Worm (Caenorhabditis elegans): ENCODE data around the gene C26B9.6.

C26B9.6 gene

ce11 chrX:5354022-5354876 is 19.0 kb upstream of the C26B9.6 start, which contains the start of gene pfn-2 (continued):
- TF ChIP-seq unc-30 (tag; optimal IDR thresholded peaks at IDR 0.05), result no peak
- peak; percentile 26 for TF ChIP-seq dsc-1 (tag; optimal IDR thresholded peaks at IDR 0.05)
- no peak for TF ChIP-seq egl-27 (tag; optimal IDR thresholded peaks at IDR 0.05)
- no peak for TF ChIP-seq nhr-28 (tag; optimal IDR thresholded peaks at IDR 0.05)
- TF ChIP-seq nhr-85 (tag), result peak; percentile 70
- no peak for TF ChIP-seq nhr-12 (tag; optimal IDR thresholded peaks at IDR 0.05)
- no peak for TF ChIP-seq mep-1 (tag; optimal IDR thresholded peaks at IDR 0.05)
- no peak for TF ChIP-seq mef-2 (tag; optimal IDR thresholded peaks at IDR 0.05)
- no peak for TF ChIP-seq nhr-19 (GFP tag; conservative IDR thresholded peaks at IDR 0.05)
- no peak for TF ChIP-seq unc-98 (GFP tag; IDR thresholded peaks at IDR 0.05)
- peak; percentile 83 for TF ChIP-seq lin-14 (GFP tag; optimal IDR thresholded peaks at IDR 0.05)
- no peak for TF ChIP-seq F16B12.6 (tag; optimal IDR thresholded peaks at IDR 0.05)
- TF ChIP-seq C16A3.4 (tag; optimal IDR thresholded peaks at IDR 0.05), result no peak
- no peak for TF ChIP-seq Y116A8C.19 (tag; optimal IDR thresholded peaks at IDR 0.05; ENCODE audit: borderline replicate concordance)
- no peak for TF ChIP-seq grh-1 (GFP tag; IDR thresholded peaks at IDR 0.05)
- peak; percentile 50 for TF ChIP-seq rnt-1 (tag; optimal IDR thresholded peaks at IDR 0.05)
- TF ChIP-seq skn-1 (tag; optimal IDR thresholded peaks at IDR 0.05), result peak; percentile 42
- TF ChIP-seq nhr-237 (tag; optimal IDR thresholded peaks at IDR 0.05), result no peak
- TF ChIP-seq pag-3 (tag; optimal IDR thresholded peaks at IDR 0.05; ENCODE audit: borderline replicate concordance, insufficient read depth), result no peak
- no peak for TF ChIP-seq ztf-4 (tag; optimal IDR thresholded peaks at IDR 0.05)
- TF ChIP-seq efl-3 (GFP tag; optimal IDR thresholded peaks at IDR 0.05), result no peak
- TF ChIP-seq hpl-2 (GFP tag; optimal IDR thresholded peaks at IDR 0.05), result no peak
- no peak for TF ChIP-seq fkh-10 (GFP tag; optimal IDR thresholded peaks at IDR 0.05)
- peak in 1 of 2 experiments; percentile 4 for TF ChIP-seq lin-35 (GFP tag; optimal IDR thresholded peaks at IDR 0.05)
- TF ChIP-seq sup-37 (GFP tag; optimal IDR thresholded peaks at IDR 0.05), result no peak
- no peak for TF ChIP-seq dpl-1 (GFP tag; optimal IDR thresholded peaks at IDR 0.05)
- TF ChIP-seq xbp-1 (tag; optimal IDR thresholded peaks at IDR 0.05), result no peak
- no peak for TF ChIP-seq aly-2 (tag; optimal IDR thresholded peaks at IDR 0.05)
- TF ChIP-seq C34B4.2 (tag; optimal IDR thresholded peaks at IDR 0.05), result no peak
- TF ChIP-seq fkh-8 (tag; optimal IDR thresholded peaks at IDR 0.05), result no peak
- TF ChIP-seq vab-15 (tag; optimal IDR thresholded peaks at IDR 0.05), result no peak
- no peak for TF ChIP-seq lsy-2 (tag; optimal IDR thresholded peaks at IDR 0.05)
- TF ChIP-seq elt-3 (tag; optimal IDR thresholded peaks at IDR 0.05), result no peak
- TF ChIP-seq jun-1 (tag; optimal IDR thresholded peaks at IDR 0.05), result no peak
- no peak for TF ChIP-seq hlh-17 (GFP tag; optimal IDR thresholded peaks at IDR 0.05; ENCODE audit: borderline replicate concordance)
- TF ChIP-seq nhr-11 (tag; optimal IDR thresholded peaks at IDR 0.05), result no peak
- TF ChIP-seq elt-2 (tag; optimal IDR thresholded peaks at IDR 0.05), result no peak
- no peak for TF ChIP-seq ceh-90 (tag; optimal IDR thresholded peaks at IDR 0.05)
- TF ChIP-seq fos-1 (tag; optimal IDR thresholded peaks at IDR 0.05), result no peak
- TF ChIP-seq pax-3 (tag; optimal IDR thresholded peaks at IDR 0.05), result no peak
- TF ChIP-seq aha-1 (tag; optimal IDR thresholded peaks at IDR 0.05), result no peak
- peak in 1 of 2 experiments; percentile 44 for TF ChIP-seq ztf-11 (tag; optimal IDR thresholded peaks at IDR 0.05)
- no peak for TF ChIP-seq lin-39 (tag; optimal IDR thresholded peaks at IDR 0.05)
- TF ChIP-seq lir-3 (tag; optimal IDR thresholded peaks at IDR 0.05; ENCODE audit: poor library complexity), result no peak
- TF ChIP-seq tbx-2 (tag; optimal IDR thresholded peaks at IDR 0.05), result no peak
- peak in 1 of 2 experiments; percentile 11 for TF ChIP-seq mdl-1 (tag; optimal IDR thresholded peaks at IDR 0.05)
- TF ChIP-seq nhr-20 (tag; optimal IDR thresholded peaks at IDR 0.05), result peak; percentile 43
- TF ChIP-seq alr-1 (tag; optimal IDR thresholded peaks at IDR 0.05; ENCODE audit: borderline replicate concordance), result no peak
- no peak for TF ChIP-seq tlp-1 (tag; optimal IDR thresholded peaks at IDR 0.05)
- TF ChIP-seq efl-1 (optimal IDR thresholded peaks at IDR 0.05), result no peak
- TF ChIP-seq efl-1 (GFP tag; optimal IDR thresholded peaks at IDR 0.05 in 1 of 2), result no peak
